Fruit fly (Drosophila melanogaster): ENCODE results near the gene grnd.

DNA sequence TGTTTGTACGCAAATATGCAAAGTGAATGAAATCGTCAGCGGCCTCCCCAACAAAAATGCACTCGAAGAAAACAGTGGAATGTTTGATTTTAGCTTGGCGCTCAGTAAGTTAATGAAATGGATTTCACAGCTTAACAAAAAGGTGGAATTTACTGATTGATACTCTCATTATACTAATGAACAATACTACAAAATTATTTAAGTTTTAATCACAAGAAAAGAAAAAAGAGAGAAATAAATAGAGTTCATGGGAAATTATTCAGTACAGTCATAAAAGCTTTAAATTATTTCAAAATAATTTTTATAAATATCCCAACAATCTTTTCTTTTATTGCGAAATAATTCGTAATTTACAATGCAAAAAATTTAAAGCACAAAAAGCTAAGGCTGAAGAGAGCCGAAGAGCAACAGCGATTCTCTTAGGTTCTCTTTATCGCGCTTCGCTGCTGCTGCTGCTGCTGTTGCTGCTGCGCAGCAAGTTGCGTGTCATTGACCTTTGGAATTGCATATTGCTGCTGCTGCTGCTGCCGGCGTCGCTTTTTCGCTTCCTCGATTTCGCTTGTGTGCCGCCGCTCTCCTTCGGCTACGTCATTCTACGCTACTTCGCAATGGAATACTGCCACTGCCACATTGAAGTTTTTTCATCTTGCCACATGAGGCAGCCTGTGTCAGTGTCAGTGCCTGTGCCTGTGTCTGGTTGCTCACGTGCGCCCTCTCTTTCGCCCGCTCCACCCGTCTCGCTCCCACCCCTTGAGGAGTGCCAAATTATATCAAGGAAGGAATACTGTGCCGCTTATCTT, 19.6 kb upstream of the grnd start:
- TF ChIP-seq CG8478 (optimal IDR thresholded peaks at IDR 0.05) (no peak), Dll (optimal IDR thresholded peaks at IDR 0.05) (peak; percentile 46), psq (optimal IDR thresholded peaks at IDR 0.05) (no peak), usp (GFP tag; optimal IDR thresholded peaks at IDR 0.05) (no peak)

Measured in whole organism.